Fruit fly (Drosophila melanogaster): ENCODE results near the gene sog.
A peak's percentile ranks its signal among the peaks of the same experiment; 100 is the strongest.

Gene sog

dm6 chrX:15622970-15623402, 10.2 kb downstream of the sog start (continued):
- TF ChIP-seq tap (tag; optimal IDR thresholded peaks at IDR 0.05) (peak; percentile 77), Xbp1 (GFP tag; optimal IDR thresholded peaks at IDR 0.05) (peak; percentile 79), gfzf (GFP tag; optimal IDR thresholded peaks at IDR 0.05) (no peak), CG1832 (GFP tag; optimal IDR thresholded peaks at IDR 0.05) (no peak), al (GFP tag; IDR thresholded peaks at IDR 0.05) (peak; percentile 88), HLH4C (GFP tag; IDR thresholded peaks at IDR 0.05; ENCODE audit: partially characterized antibody) (no peak), jing (GFP tag; optimal IDR thresholded peaks at IDR 0.05) (peak; percentile 66), Dp (GFP tag; optimal IDR thresholded peaks at IDR 0.05) (no peak), zf30C (GFP tag; optimal IDR thresholded peaks at IDR 0.05) (no peak), Hr39 (optimal IDR thresholded peaks at IDR 0.05) (no peak), cwo (GFP tag; optimal IDR thresholded peaks at IDR 0.05) (peak; percentile 72), lmd (GFP tag; IDR thresholded peaks at IDR 0.05) (peak; percentile 92), CG4328 (GFP tag; optimal IDR thresholded peaks at IDR 0.05) (peak; percentile 25), vnd (GFP tag; IDR thresholded peaks at IDR 0.05; ENCODE audit: partially characterized antibody) (no peak), C15 (GFP tag; IDR thresholded peaks at IDR 0.05) (peak; percentile 71; the same call in 1 of the 3 replicates), bbx (GFP tag; IDR thresholded peaks at IDR 0.05; ENCODE audit: partially characterized antibody) (no peak), Neu2 (GFP tag; optimal IDR thresholded peaks at IDR 0.05; ENCODE audit: borderline replicate concordance) (no peak), Abd-B (GFP tag; optimal IDR thresholded peaks at IDR 0.05) (peak; percentile 68), CG1233 (GFP tag; optimal IDR thresholded peaks at IDR 0.05) (peak; percentile 54), CG31224 (GFP tag; IDR thresholded peaks at IDR 0.05) (peak; percentile 77), CG17829 (tag; optimal IDR thresholded peaks at IDR 0.05) (peak; percentile 51), CG3726 (GFP tag; IDR thresholded peaks at IDR 0.05) (peak; percentile 79), gsb (GFP tag; IDR thresholded peaks at IDR 0.05) (peak; percentile 79), grn (GFP tag; optimal IDR thresholded peaks at IDR 0.05) (peak; percentile 58), MTF-1 (GFP tag; optimal IDR thresholded peaks at IDR 0.05; ENCODE audit: borderline replicate concordance) (peak; percentile 12), CG16863 (GFP tag; optimal IDR thresholded peaks at IDR 0.05) (peak; percentile 57), CG7271 (tag; optimal IDR thresholded peaks at IDR 0.05) (no peak), stc (GFP tag; IDR thresholded peaks at IDR 0.05) (peak; percentile 85), CG11696 (GFP tag; IDR thresholded peaks at IDR 0.05) (peak; percentile 68), pb (GFP tag; optimal IDR thresholded peaks at IDR 0.05) (peak; percentile 64)

dm6 chrX:15620439-15621227, 12.6 kb downstream of the sog start:
- TF ChIP-seq odd (GFP tag; optimal IDR thresholded peaks at IDR 0.05) = no peak
- TF ChIP-seq prd (optimal IDR thresholded peaks at IDR 0.05) = no peak
- no peak for TF ChIP-seq prd (GFP tag; IDR thresholded peaks at IDR 0.05)
- TF ChIP-seq CG9876 (GFP tag; optimal IDR thresholded peaks at IDR 0.05) = no peak
- TF ChIP-seq slp2 (GFP tag; optimal IDR thresholded peaks at IDR 0.05) = no peak
- peak; percentile 34; the same call in 1 of the 2 replicates for TF ChIP-seq CG4360 (GFP tag; IDR thresholded peaks at IDR 0.05)
- TF ChIP-seq CG12744 (GFP tag; optimal IDR thresholded peaks at IDR 0.05) = no peak
- TF ChIP-seq CG43689 (GFP tag; IDR thresholded peaks at IDR 0.05) = no peak
- no peak for TF ChIP-seq Six4 (GFP tag; optimal IDR thresholded peaks at IDR 0.05)
- no peak for TF ChIP-seq CG17328 (GFP tag; IDR thresholded peaks at IDR 0.05)
- TF ChIP-seq CG11504 (tag; optimal IDR thresholded peaks at IDR 0.05) = peak; percentile 26
- no peak for TF ChIP-seq dm (GFP tag; optimal IDR thresholded peaks at IDR 0.05)
- no peak for TF ChIP-seq CG18764 (GFP tag; optimal IDR thresholded peaks at IDR 0.05)
- TF ChIP-seq sens-2 (GFP tag; IDR thresholded peaks at IDR 0.05) = no peak
- TF ChIP-seq nom (GFP tag; optimal IDR thresholded peaks at IDR 0.05) = peak; percentile 4
- TF ChIP-seq otp (GFP tag; IDR thresholded peaks at IDR 0.05) = no peak
- TF ChIP-seq ATbp (GFP tag; optimal IDR thresholded peaks at IDR 0.05) = no peak
- TF ChIP-seq nerfin-2 (GFP tag; IDR thresholded peaks at IDR 0.05; ENCODE audit: partially characterized antibody) = no peak
- TF ChIP-seq CG17612 (GFP tag; IDR thresholded peaks at IDR 0.05) = no peak
- peak; percentile 61 for TF ChIP-seq Drgx (GFP tag; IDR thresholded peaks at IDR 0.05)
- no peak for TF ChIP-seq sim (GFP tag; IDR thresholded peaks at IDR 0.05)
